Fruit fly (Drosophila melanogaster) whole organism, embryonic: ENCODE data around the gene Mbs.

Experiments used
- Asciz ChIP-seq: fragments of 200-800 bp; sonication (Bioruptor generic); optimal IDR thresholded peaks from 2 replicates; lab custom pipeline; 2017; ENCODE audit warnings: missing biosample characterization, mild to moderate bottlenecking, missing genetic modification characterization, missing genetic modification reagents
- Blimp-1 ChIP-seq: fragments of 200-800 bp; sonication (Bioruptor generic); optimal IDR thresholded peaks from 3 replicates; lab custom pipeline; 2018; ENCODE audit warnings: missing biosample characterization, missing genetic modification characterization, mild to moderate bottlenecking, moderate library complexity, missing genetic modification reagents
- CG10274 ChIP-seq: fragments of 200-800 bp; sonication (Bioruptor generic); optimal IDR thresholded peaks from 3 replicates; lab custom pipeline; 2017; ENCODE audit warnings: missing biosample characterization, mild to moderate bottlenecking, missing genetic modification characterization
- CG15479 ChIP-seq: fragments of 200-800 bp; sonication (Bioruptor generic); optimal IDR thresholded peaks from 3 replicates; lab custom pipeline; 2019; ENCODE audit warnings: missing biosample characterization, mild to moderate bottlenecking, missing genetic modification characterization, moderate library complexity
- CG15696 ChIP-seq: fragments of 200-800 bp; sonication (Bioruptor generic); optimal IDR thresholded peaks from 2 replicates; lab custom pipeline; 2019; ENCODE audit warnings: missing biosample characterization, mild to moderate bottlenecking, missing genetic modification characterization, moderate library complexity
- CG1647 ChIP-seq: fragments of 200-800 bp; sonication (Bioruptor generic); optimal IDR thresholded peaks from 3 replicates; lab custom pipeline; 2016; ENCODE audit warnings: missing biosample characterization, missing genetic modification characterization
- CG17612 ChIP-seq: fragments of 200-800 bp; sonication (Bioruptor generic); IDR thresholded peaks from 2 replicates; pipeline ENCODE4 v1.3.6; 2022; ENCODE audit warnings: missing biosample characterization, missing genetic modification characterization
- CG18599 ChIP-seq: fragments of 200-800 bp; sonication (Bioruptor generic); optimal IDR thresholded peaks from 3 replicates; lab custom pipeline; 2017; ENCODE audit warnings: missing biosample characterization, missing genetic modification characterization, mild to moderate bottlenecking, moderate library complexity, missing genetic modification reagents
- CG31388 ChIP-seq: fragments of 200-800 bp; sonication (Bioruptor generic); optimal IDR thresholded peaks from 2 replicates; lab custom pipeline; 2016; ENCODE audit warnings: missing biosample characterization, missing genetic modification characterization
- CG32532 ChIP-seq: fragments of 200-800 bp; sonication (Bioruptor generic); IDR thresholded peaks from 2 replicates; pipeline ENCODE4 v1.3.6; 2022; ENCODE audit warnings: missing biosample characterization, missing genetic modification characterization
- CG42726 ChIP-seq: fragments of 200-800 bp; sonication (Bioruptor generic); IDR thresholded peaks from 2 replicates; pipeline ENCODE4 v1.3.6; 2022; ENCODE audit warnings: missing biosample characterization, missing genetic modification characterization; ENCODE audit not compliant: partially characterized antibody
- CG4404 ChIP-seq: fragments of 200-800 bp; sonication (Bioruptor generic); IDR thresholded peaks from 2 replicates; pipeline ENCODE4 v1.3.6; 2022; ENCODE audit warnings: missing biosample characterization, missing genetic modification characterization
- CG7271 ChIP-seq: fragments of 200-800 bp; sonication (Bioruptor generic); optimal IDR thresholded peaks from 2 replicates; lab custom pipeline; 2018; ENCODE audit warnings: missing biosample characterization, mild to moderate bottlenecking, missing genetic modification characterization, moderate library complexity
- CG7357 ChIP-seq: fragments of 200-800 bp; sonication (Bioruptor generic); IDR thresholded peaks from 3 replicates; pipeline ENCODE4 v1.3.6; 2022; ENCODE audit warnings: missing biosample characterization, missing genetic modification characterization
- CG7987 ChIP-seq: fragments of 200-800 bp; sonication (Bioruptor generic); optimal IDR thresholded peaks from 2 replicates; lab custom pipeline; 2018; ENCODE audit warnings: missing biosample characterization, mild to moderate bottlenecking, missing genetic modification characterization, moderate library complexity
- CkIIα-i1 ChIP-seq: fragments of 200-800 bp; sonication (Bioruptor generic); IDR thresholded peaks from 2 replicates; pipeline ENCODE4 v1.3.6; 2022; ENCODE audit warnings: missing biosample characterization, missing genetic modification characterization
- Deaf1 ChIP-seq: fragments of 200-800 bp; optimal IDR thresholded peaks from 3 replicates; lab custom pipeline; 2019; ENCODE audit warnings: missing biosample characterization, mild to moderate bottlenecking, missing genetic modification characterization, moderate library complexity
- Dfd ChIP-seq, 2 experiments: fragments of >200 bp; optimal IDR thresholded peaks; 2 replicates each; lab custom pipeline; 2017; ENCODE audit warnings: missing biosample characterization in 2 of 2, missing genetic modification characterization in 2 of 2
- HLH4C ChIP-seq: fragments of 200-800 bp; sonication (Bioruptor generic); IDR thresholded peaks from 3 replicates; pipeline ENCODE4 v1.3.6; 2022; ENCODE audit warnings: missing biosample characterization, missing genetic modification characterization; ENCODE audit not compliant: partially characterized antibody
- HLH54F ChIP-seq: fragments of 200-800 bp; sonication (Bioruptor generic); optimal IDR thresholded peaks from 3 replicates; lab custom pipeline; 2016; ENCODE audit warnings: missing biosample characterization, missing genetic modification characterization
- Hsf ChIP-seq: fragments of 200-800 bp; sonication (Bioruptor generic); optimal IDR thresholded peaks from 3 replicates; lab custom pipeline; 2016; ENCODE audit warnings: missing biosample characterization, missing genetic modification characterization
- Lim3 ChIP-seq: fragments of 200-800 bp; sonication (Bioruptor generic); IDR thresholded peaks from 2 replicates; pipeline ENCODE4 v1.3.6; 2022; ENCODE audit warnings: missing biosample characterization, missing genetic modification characterization
- Mrtf ChIP-seq: fragments of 200-800 bp; sonication (Bioruptor generic); IDR thresholded peaks from 3 replicates; pipeline ENCODE4 v1.3.6; 2022; ENCODE audit warnings: missing biosample characterization, missing genetic modification characterization
- Sox102F ChIP-seq: fragments of 200-800 bp; sonication (Bioruptor generic); optimal IDR thresholded peaks from 2 replicates; lab custom pipeline; 2018; ENCODE audit warnings: missing biosample characterization, mild to moderate bottlenecking, missing genetic modification characterization, moderate library complexity
- Stat92E ChIP-seq, 3 experiments: fragments of >200 bp in 2 of 3; fragments of 200-800 bp in 1 of 3; sonication (Bioruptor generic) in 1 of 3; optimal IDR thresholded peaks; 2 replicates each; lab custom pipeline; 2017 to 2019; ENCODE audit warnings: missing biosample characterization in 3 of 3, missing genetic modification characterization in 3 of 3, mild to moderate bottlenecking in 1 of 3, moderate library complexity in 1 of 3
- aop ChIP-seq: fragments of 200-800 bp; sonication (Bioruptor generic); IDR thresholded peaks from 2 replicates; pipeline ENCODE4 v1.3.6; 2022; ENCODE audit warnings: missing biosample characterization, missing genetic modification characterization
- ara ChIP-seq: fragments of 200-800 bp; sonication (Bioruptor generic); IDR thresholded peaks from 2 replicates; pipeline ENCODE4 v1.3.6; 2022; ENCODE audit warnings: missing biosample characterization, missing genetic modification characterization
- ase ChIP-seq: fragments of 200-800 bp; sonication (Bioruptor generic); IDR thresholded peaks from 3 replicates; pipeline ENCODE4 v1.3.6; 2022; ENCODE audit warnings: missing biosample characterization, missing genetic modification characterization
- crp ChIP-seq, 2 experiments: fragments of 200-800 bp; sonication (Bioruptor generic); optimal IDR thresholded peaks; 2 replicates in 1 of 2; 3 replicates in 1 of 2; lab custom pipeline; 2017; ENCODE audit warnings: missing biosample characterization in 2 of 2, missing genetic modification characterization in 2 of 2, mild to moderate bottlenecking in 1 of 2, moderate library complexity in 1 of 2
- cwo ChIP-seq: fragments of 200-800 bp; sonication (Bioruptor generic); optimal IDR thresholded peaks from 3 replicates; lab custom pipeline; 2017; ENCODE audit warnings: missing biosample characterization, missing genetic modification characterization, mild to moderate bottlenecking, moderate library complexity, missing genetic modification reagents
- ftz-f1 ChIP-seq: fragments of 200-800 bp; sonication (Bioruptor generic); optimal IDR thresholded peaks from 2 replicates; lab custom pipeline; 2016; ENCODE audit warnings: missing biosample characterization, missing genetic modification characterization
- inv ChIP-seq: fragments of 200-800 bp; sonication (Bioruptor generic); IDR thresholded peaks from 2 replicates; pipeline ENCODE4 v1.3.6; 2022; ENCODE audit warnings: missing biosample characterization, missing genetic modification characterization; ENCODE audit not compliant: partially characterized antibody
- lbe ChIP-seq: fragments of 200-800 bp; sonication (Bioruptor generic); optimal IDR thresholded peaks from 2 replicates; lab custom pipeline; 2016; ENCODE audit warnings: missing biosample characterization, mild to moderate bottlenecking, missing genetic modification characterization
- lilli ChIP-seq: fragments of 200-800 bp; sonication (Bioruptor generic); optimal IDR thresholded peaks from 3 replicates; lab custom pipeline; 2016; ENCODE audit warnings: missing biosample characterization, missing genetic modification characterization
- lmd ChIP-seq: fragments of 200-800 bp; sonication (Bioruptor generic); IDR thresholded peaks from 2 replicates; pipeline ENCODE4 v1.3.6; 2022; ENCODE audit warnings: missing biosample characterization, missing genetic modification characterization
- nerfin-2 ChIP-seq: fragments of 200-800 bp; sonication (Bioruptor generic); IDR thresholded peaks from 2 replicates; pipeline ENCODE4 v1.3.6; 2022; ENCODE audit warnings: missing biosample characterization, missing genetic modification characterization; ENCODE audit not compliant: partially characterized antibody
- phol ChIP-seq: fragments of 200-800 bp; sonication (Bioruptor generic); optimal IDR thresholded peaks from 3 replicates; lab custom pipeline; 2018; ENCODE audit warnings: missing biosample characterization, mild to moderate bottlenecking, missing genetic modification characterization, moderate library complexity
- pita ChIP-seq: fragments of 200-800 bp; sonication (Bioruptor generic); optimal IDR thresholded peaks from 2 replicates; lab custom pipeline; 2017; ENCODE audit warnings: missing biosample characterization, mild to moderate bottlenecking, missing genetic modification characterization
- pros ChIP-seq: fragments of 200-800 bp; sonication (Bioruptor generic); optimal IDR thresholded peaks from 3 replicates; lab custom pipeline; 2019; ENCODE audit warnings: missing biosample characterization, mild to moderate bottlenecking, missing genetic modification characterization, moderate library complexity
- psq ChIP-seq: fragments of 200-800 bp; sonication (Bioruptor generic); optimal IDR thresholded peaks from 2 replicates; lab custom pipeline; 2017; ENCODE audit warnings: missing biosample characterization, missing genetic modification characterization
- seq ChIP-seq: fragments of 200-800 bp; sonication (Bioruptor generic); IDR thresholded peaks from 2 replicates; pipeline ENCODE4 v1.3.6; 2022; ENCODE audit warnings: missing biosample characterization, missing genetic modification characterization
- shn ChIP-seq: fragments of 200-800 bp; sonication (Bioruptor generic); optimal IDR thresholded peaks from 3 replicates; lab custom pipeline; 2016; ENCODE audit warnings: missing biosample characterization, missing genetic modification characterization
- tx ChIP-seq: fragments of 200-800 bp; sonication (Bioruptor generic); optimal IDR thresholded peaks from 2 replicates; lab custom pipeline; 2016; ENCODE audit warnings: missing biosample characterization, missing genetic modification characterization
- vfl ChIP-seq: fragments of 200-800 bp; sonication (Bioruptor generic); optimal IDR thresholded peaks from 2 replicates; lab custom pipeline; 2016; ENCODE audit warnings: missing biosample characterization, missing genetic modification characterization
- vnd ChIP-seq: fragments of 200-800 bp; sonication (Bioruptor generic); IDR thresholded peaks from 3 replicates; pipeline ENCODE4 v1.3.6; 2022; ENCODE audit warnings: missing biosample characterization, missing genetic modification characterization; ENCODE audit not compliant: partially characterized antibody
- wdn ChIP-seq: fragments of 200-800 bp; sonication (Bioruptor generic); IDR thresholded peaks from 2 replicates; pipeline ENCODE4 v1.3.6; 2022; ENCODE audit warnings: missing biosample characterization, missing genetic modification characterization
- wek ChIP-seq: fragments of 200-800 bp; sonication (Bioruptor generic); optimal IDR thresholded peaks from 3 replicates; lab custom pipeline; 2018; ENCODE audit warnings: missing biosample characterization, mild to moderate bottlenecking, missing genetic modification characterization, moderate library complexity
- zf30C ChIP-seq: fragments of 200-800 bp; sonication (Bioruptor generic); optimal IDR thresholded peaks from 3 replicates; lab custom pipeline; 2018; ENCODE audit warnings: missing biosample characterization, mild to moderate bottlenecking, missing genetic modification characterization

Mbs gene

DNA sequence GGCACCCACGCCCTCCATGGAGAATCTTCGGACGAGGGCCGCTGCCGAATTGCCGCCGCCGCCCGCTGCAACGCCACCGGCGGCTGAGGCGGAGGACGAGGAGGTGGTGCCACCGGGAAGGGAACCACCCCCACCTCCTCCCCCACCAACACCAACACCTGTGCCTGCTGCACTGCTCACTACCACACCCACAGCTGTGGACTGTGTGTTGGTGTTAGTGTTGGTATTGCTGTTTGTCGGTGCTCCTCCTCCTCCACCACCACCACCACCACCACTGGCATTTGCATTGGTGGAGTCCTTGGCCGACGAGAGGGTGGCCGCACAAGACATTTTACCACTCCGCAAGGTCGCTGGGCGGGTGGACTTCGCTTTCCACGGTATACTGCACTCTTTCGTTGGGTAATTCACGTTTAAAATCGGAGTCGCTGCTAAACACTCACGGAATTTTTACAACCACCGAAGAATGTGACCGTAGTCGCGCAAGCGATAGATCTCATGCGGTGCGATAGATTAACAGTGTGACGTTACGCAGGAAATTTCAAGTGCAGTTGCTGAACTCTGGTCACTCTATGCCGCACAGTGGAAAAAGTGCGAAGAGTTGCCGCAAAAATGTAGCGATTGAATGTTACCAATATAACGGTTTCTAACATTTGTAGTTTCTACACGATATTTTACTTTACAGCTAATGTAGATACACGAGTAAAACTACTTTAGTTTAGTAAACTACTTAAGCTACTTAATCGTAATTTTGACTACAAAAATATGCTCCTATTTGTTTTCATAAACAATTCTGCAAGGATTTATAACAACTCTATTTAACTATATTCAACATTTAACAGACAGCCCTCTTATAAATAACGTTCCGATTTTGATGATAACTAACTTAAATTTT, 40.2 kb upstream of the Mbs start, which contains the start of gene mib1 (continued):
- TF ChIP-seq crp (GFP tag; optimal IDR thresholded peaks at IDR 0.05; lab: Kevin White, UChicago) (peak in 1 of 2 experiments; percentile 55), CG10274 (GFP tag; lab: Kevin White, UChicago) (no peak), Blimp-1 (peak; percentile 18), Sox102F (GFP tag; lab: Kevin White, UChicago) (no peak), zf30C (GFP tag; lab: Kevin White, UChicago) (peak; percentile 19), Dfd (GFP tag; optimal IDR thresholded peaks at IDR 0.05; lab: Kevin White, UChicago) (no peak), CkIIα-i1 (GFP tag; lab: Robert Waterston, UW) (no peak), CG4404 (no peak), pita (GFP tag; lab: Kevin White, UChicago) (no peak), ara (GFP tag; lab: Robert Waterston, UW) (peak; percentile 32; the same call in 1 of the 2 replicates), CG32532 (GFP tag; lab: Robert Waterston, UW) (peak; percentile 57), HLH54F (GFP tag; lab: Kevin White, UChicago) (no peak), Hsf (GFP tag; lab: Kevin White, UChicago) (peak; percentile 24), tx (GFP tag; lab: Kevin White, UChicago) (no peak), cwo (GFP tag; lab: Kevin White, UChicago) (peak; percentile 3), Deaf1 (tag; lab: Kevin White, UChicago) (peak; percentile 13), nerfin-2 (GFP tag; lab: Robert Waterston, UW) (peak; percentile 71), shn (GFP tag; lab: Kevin White, UChicago) (peak; percentile 27), wek (no peak), vnd (GFP tag; lab: Robert Waterston, UW) (peak; percentile 82), Asciz (GFP tag; lab: Kevin White, UChicago) (no peak), CG7987 (GFP tag; lab: Kevin White, UChicago) (peak; percentile 75), wdn (no peak), aop (GFP tag; lab: Robert Waterston, UW) (no peak), Lim3 (GFP tag; lab: Robert Waterston, UW) (no peak), lbe (GFP tag; lab: Kevin White, UChicago) (no peak), ftz-f1 (GFP tag; lab: Kevin White, UChicago) (peak; percentile 64), CG18599 (GFP tag; lab: Kevin White, UChicago) (peak; percentile 23), vfl (GFP tag; lab: Kevin White, UChicago) (no peak), lilli (GFP tag; lab: Kevin White, UChicago) (no peak), CG7357 (no peak), ase (GFP tag; lab: Robert Waterston, UW) (no peak), lmd (peak; percentile 39; the same call in 1 of the 2 replicates), HLH4C (peak; percentile 84), inv (GFP tag; lab: Robert Waterston, UW) (peak; percentile 79), Stat92E (GFP tag; optimal IDR thresholded peaks at IDR 0.05; lab: Kevin White, UChicago) (peak in 1 of 3 experiments; percentile 80), CG15479 (GFP tag; lab: Kevin White, UChicago) (no peak), Mrtf (no peak), psq (GFP tag; lab: Kevin White, UChicago) (peak; percentile 11), CG42726 (GFP tag; lab: Robert Waterston, UW) (peak; percentile 94), CG1647 (GFP tag; lab: Kevin White, UChicago) (no peak), CG7271 (tag; lab: Kevin White, UChicago) (no peak), CG17612 (GFP tag; lab: Robert Waterston, UW) (no peak), pros (GFP tag; lab: Kevin White, UChicago) (peak; percentile 46), phol (tag; lab: Kevin White, UChicago) (peak; percentile 62), seq (GFP tag; lab: Robert Waterston, UW) (peak; percentile 49; the same call in 1 of the 2 replicates), CG15696 (tag; lab: Kevin White, UChicago) (no peak), CG31388 (GFP tag; lab: Kevin White, UChicago) (no peak)
